Worm (Caenorhabditis elegans) whole organism, young adult: ENCODE data around the gene C48B4.13.

Experiments used
- B0035.1 ChIP-seq: sonication (generic microtip); optimal IDR thresholded peaks from 2 replicates; lab custom pipeline; 2016; ENCODE audit warnings: missing genetic modification characterization, mild to moderate bottlenecking, missing compliant biosample characterization, missing genotype, missing genetic modification reagents
- B0261.1 ChIP-seq: sonication (generic microtip); optimal IDR thresholded peaks from 2 replicates; lab custom pipeline; 2016; ENCODE audit warnings: mild to moderate bottlenecking, missing genetic modification characterization, moderate library complexity, missing compliant biosample characterization
- D2030.7 ChIP-seq: fragments of 200-800 bp; sonication (Bioruptor generic); IDR thresholded peaks from 2 replicates; pipeline ENCODE4 v1.3.6; 2022; ENCODE audit warnings: missing genetic modification reagents, missing genetic modification characterization, missing compliant biosample characterization
- F49E8.2 ChIP-seq: sonication (generic microtip); optimal IDR thresholded peaks from 3 replicates; lab custom pipeline; 2017; ENCODE audit warnings: missing genetic modification characterization, mild to moderate bottlenecking, missing compliant biosample characterization, antibody characterized with exemption, moderate library complexity; ENCODE audit not compliant: insufficient read depth
- K11D2.4 ChIP-seq: fragments of 200-800 bp; sonication (Bioruptor generic); IDR thresholded peaks from 2 replicates; pipeline ENCODE4 v1.3.6; 2022; ENCODE audit warnings: missing genetic modification reagents, missing genetic modification characterization, missing compliant biosample characterization
- athp-1 ChIP-seq: sonication (generic microtip); optimal IDR thresholded peaks from 2 replicates; lab custom pipeline; 2017; ENCODE audit warnings: mild to moderate bottlenecking, missing genetic modification characterization, missing compliant biosample characterization
- dpl-1 ChIP-seq: fragments of 150-350 bp; optimal IDR thresholded peaks from 2 replicates; lab custom pipeline; 2014; ENCODE audit warnings: missing biosample characterization, missing genetic modification reagents, missing genetic modification characterization
- efl-1 ChIP-seq: fragments of 150-350 bp; optimal IDR thresholded peaks from 2 replicates; lab custom pipeline; 2014; ENCODE audit warnings: missing biosample characterization, missing genetic modification reagents, missing genetic modification characterization
- fkh-3 ChIP-seq: sonication (generic microtip); optimal IDR thresholded peaks from 2 replicates; lab custom pipeline; 2016; ENCODE audit warnings: mild to moderate bottlenecking, missing genetic modification characterization, missing compliant biosample characterization
- hrde-1 ChIP-seq: sonication (generic microtip); optimal IDR thresholded peaks from 2 replicates; lab custom pipeline; 2016; ENCODE audit warnings: missing genetic modification characterization, mild to moderate bottlenecking, missing compliant biosample characterization, moderate library complexity, missing genotype, missing genetic modification reagents, borderline replicate concordance
- lin-35 ChIP-seq, 3 experiments: fragments of 150-350 bp in 2 of 3; sonication (generic microtip) in 1 of 3; optimal IDR thresholded peaks; 2 replicates each; lab custom pipeline; 2014 to 2018; ENCODE audit warnings: missing biosample characterization in 3 of 3, missing genetic modification characterization in 3 of 3, missing genetic modification reagents in 3 of 3
- lsy-27 ChIP-seq: sonication (generic microtip); optimal IDR thresholded peaks from 2 replicates; lab custom pipeline; 2017; ENCODE audit warnings: missing genetic modification characterization, mild to moderate bottlenecking, missing compliant biosample characterization, antibody characterized with exemption, missing genotype, borderline replicate concordance; ENCODE audit not compliant: insufficient read depth
- snpc-1.3 ChIP-seq: sonication (generic microtip); optimal IDR thresholded peaks from 2 replicates; lab custom pipeline; 2017; ENCODE audit warnings: missing genetic modification characterization, mild to moderate bottlenecking, missing compliant biosample characterization, antibody characterized with exemption, moderate library complexity, missing genotype, missing genetic modification reagents; ENCODE audit not compliant: insufficient read depth
- xnd-1 ChIP-seq: sonication (generic microtip); optimal IDR thresholded peaks from 2 replicates; lab custom pipeline; 2016; ENCODE audit warnings: missing genotype, missing genetic modification reagents, missing genetic modification characterization, missing compliant biosample characterization

DNA sequence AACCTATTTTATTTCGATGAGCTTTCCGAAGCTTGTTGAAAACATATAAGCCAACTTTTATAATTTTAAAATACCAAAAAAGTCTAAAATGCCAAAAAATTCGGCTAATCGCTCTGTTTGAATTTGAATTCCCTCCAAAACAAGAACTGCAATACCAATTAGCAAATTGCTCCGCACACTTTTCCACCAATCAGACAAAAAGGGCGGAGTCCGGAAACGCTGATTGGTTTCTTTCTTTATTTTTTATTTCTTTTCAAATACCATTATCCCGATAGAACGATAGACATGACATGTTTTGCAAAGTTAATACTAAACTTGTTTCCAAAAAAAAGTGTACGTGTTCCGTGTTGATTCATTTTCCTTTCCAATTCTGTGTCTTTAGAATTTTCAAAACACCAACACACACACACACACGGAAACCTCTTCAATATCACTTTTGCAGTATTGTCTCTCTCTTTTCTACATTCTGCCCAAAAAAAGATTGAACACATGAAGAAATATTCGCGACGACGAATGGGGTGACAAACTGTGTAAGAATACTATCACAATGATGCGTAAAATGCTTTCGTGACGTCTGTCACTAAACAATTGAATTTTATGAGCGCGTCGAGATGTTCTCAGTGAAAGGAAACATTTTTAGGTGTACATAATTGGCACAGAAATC lies 49.2 kb downstream of the C48B4.13 start:
- TF ChIP-seq fkh-3 (tag; lab: Kevin White, UChicago) (no peak), dpl-1 (no peak), F49E8.2 (tag; lab: Kevin White, UChicago) (no peak), athp-1 (tag; lab: Kevin White, UChicago) (no peak), efl-1 (GFP tag; lab: Kevin White, UChicago) (no peak), snpc-1.3 (tag; lab: Kevin White, UChicago) (no peak), xnd-1 (tag; lab: Kevin White, UChicago) (no peak), lsy-27 (tag; lab: Kevin White, UChicago) (no peak), D2030.7 (GFP tag; lab: Robert Waterston, UW) (no peak), K11D2.4 (GFP tag; lab: Robert Waterston, UW) (no peak), B0035.1 (no peak), lin-35 (GFP tag; optimal IDR thresholded peaks at IDR 0.05; lab: Kevin White, UChicago) (no peak), hrde-1 (tag; lab: Kevin White, UChicago) (no peak), B0261.1 (tag; lab: Kevin White, UChicago) (no peak)
